Worm (Caenorhabditis elegans) whole organism, L2 larva: ENCODE data around the gene srx-65.

Source experiments
- C34F6.9 ChIP-seq: fragments of 150-350 bp; optimal IDR thresholded peaks from 2 replicates; lab custom pipeline; 2014; ENCODE audit warnings: missing biosample characterization, missing genetic modification characterization
- R02D3.7 ChIP-seq: fragments of 150-350 bp; optimal IDR thresholded peaks from 2 replicates; lab custom pipeline; 2014; ENCODE audit warnings: missing biosample characterization, missing genetic modification characterization
- Y55F3AM.14 ChIP-seq: fragments of 200-800 bp; sonication (Bioruptor generic); optimal IDR thresholded peaks from 2 replicates; lab custom pipeline; 2018; ENCODE audit warnings: mild to moderate bottlenecking, missing genetic modification characterization, missing compliant biosample characterization
- ZK546.5 ChIP-seq: sonication (generic microtip); optimal IDR thresholded peaks from 2 replicates; lab custom pipeline; 2017; ENCODE audit warnings: missing biosample characterization, missing genetic modification characterization
- aly-2 ChIP-seq: fragments of 150-350 bp; optimal IDR thresholded peaks from 2 replicates; lab custom pipeline; 2014; ENCODE audit warnings: missing biosample characterization, missing genetic modification characterization
- ama-1 ChIP-seq: fragments of 150-350 bp; optimal IDR thresholded peaks from 2 replicates; lab custom pipeline; 2018; ENCODE audit warnings: inconsistent platforms
- blmp-1 ChIP-seq: sonication (generic microtip); optimal IDR thresholded peaks from 2 replicates; lab custom pipeline; 2017; ENCODE audit warnings: missing genetic modification characterization, mild to moderate bottlenecking, missing compliant biosample characterization, antibody characterized with exemption, moderate library complexity; ENCODE audit not compliant: insufficient read depth
- ceh-16 ChIP-seq: fragments of 150-350 bp; optimal IDR thresholded peaks from 2 replicates; lab custom pipeline; 2014; ENCODE audit warnings: missing biosample characterization, missing genetic modification characterization
- dmd-4 ChIP-seq: sonication (generic microtip); optimal IDR thresholded peaks from 2 replicates; lab custom pipeline; 2017; ENCODE audit warnings: missing biosample characterization, missing genetic modification characterization
- elt-1 ChIP-seq: fragments of 150-350 bp; optimal IDR thresholded peaks from 2 replicates; lab custom pipeline; 2014; ENCODE audit warnings: missing biosample characterization, missing genetic modification characterization
- fos-1 ChIP-seq: fragments of 150-350 bp; optimal IDR thresholded peaks from 2 replicates; lab custom pipeline; 2014; ENCODE audit warnings: missing biosample characterization, missing genetic modification characterization
- lin-11 ChIP-seq: fragments of 150-350 bp; sonication (generic microtip); optimal IDR thresholded peaks from 2 replicates; lab custom pipeline; 2014; ENCODE audit warnings: missing biosample characterization, missing genetic modification characterization, inconsistent platforms, mixed read lengths
- lin-13 ChIP-seq: fragments of 150-350 bp; optimal IDR thresholded peaks from 2 replicates; lab custom pipeline; 2014; ENCODE audit warnings: missing biosample characterization, missing genetic modification reagents, missing genetic modification characterization
- lin-39 ChIP-seq: fragments of 150-350 bp; optimal IDR thresholded peaks from 2 replicates; lab custom pipeline; 2014; ENCODE audit warnings: missing biosample characterization, missing genetic modification reagents, missing genetic modification characterization
- lsy-2 ChIP-seq, 2 experiments: fragments of 150-350 bp in 1 of 2; sonication (generic microtip) in 1 of 2; optimal IDR thresholded peaks; 2 replicates each; lab custom pipeline; 2014 to 2017; ENCODE audit warnings: missing biosample characterization in 2 of 2, missing genetic modification characterization in 2 of 2
- mbf-1 ChIP-seq: sonication (generic microtip); optimal IDR thresholded peaks from 2 replicates; lab custom pipeline; 2017; ENCODE audit warnings: missing biosample characterization, missing genetic modification characterization
- mdl-1 ChIP-seq, 2 experiments: fragments of 150-350 bp in 1 of 2; sonication (generic microtip) in 1 of 2; optimal IDR thresholded peaks; 2 replicates each; lab custom pipeline; 2017; ENCODE audit warnings: missing biosample characterization in 2 of 2, missing genetic modification characterization in 2 of 2
- nhr-10 ChIP-seq: sonication (generic microtip); optimal IDR thresholded peaks from 2 replicates; lab custom pipeline; 2017; ENCODE audit warnings: missing biosample characterization, missing genetic modification characterization
- nhr-11 ChIP-seq: fragments of 150-350 bp; optimal IDR thresholded peaks from 2 replicates; lab custom pipeline; 2014; ENCODE audit warnings: missing biosample characterization, missing genetic modification characterization
- nhr-12 ChIP-seq: fragments of 150-350 bp; optimal IDR thresholded peaks from 2 replicates; lab custom pipeline; 2014; ENCODE audit warnings: missing biosample characterization, missing genetic modification characterization
- nhr-21 ChIP-seq: fragments of 150-350 bp; optimal IDR thresholded peaks from 2 replicates; lab custom pipeline; 2014; ENCODE audit warnings: missing biosample characterization, missing genetic modification characterization
- nhr-23 ChIP-seq: fragments of 150-350 bp; optimal IDR thresholded peaks from 2 replicates; lab custom pipeline; 2014; ENCODE audit warnings: missing biosample characterization, missing genetic modification reagents, missing genetic modification characterization
- nhr-237 ChIP-seq: fragments of 150-350 bp; optimal IDR thresholded peaks from 2 replicates; lab custom pipeline; 2014; ENCODE audit warnings: missing biosample characterization, missing genetic modification characterization
- nhr-25 ChIP-seq: fragments of 150-350 bp; sonication (generic microtip); optimal IDR thresholded peaks from 3 replicates; lab custom pipeline; 2014; ENCODE audit warnings: missing biosample characterization, missing genetic modification characterization
- nhr-6 ChIP-seq: fragments of 150-350 bp; optimal IDR thresholded peaks from 2 replicates; lab custom pipeline; 2014; ENCODE audit warnings: missing biosample characterization, missing genetic modification characterization
- nhr-77 ChIP-seq: fragments of 150-350 bp; optimal IDR thresholded peaks from 2 replicates; lab custom pipeline; 2014; ENCODE audit warnings: missing biosample characterization, missing genetic modification characterization
- peb-1 ChIP-seq: fragments of 150-350 bp; optimal IDR thresholded peaks from 2 replicates; lab custom pipeline; 2014; ENCODE audit warnings: missing biosample characterization, missing genetic modification characterization
- sem-4 ChIP-seq: fragments of 150-350 bp; optimal IDR thresholded peaks from 2 replicates; lab custom pipeline; 2014; ENCODE audit warnings: missing biosample characterization, missing genetic modification reagents, missing genetic modification characterization
- skn-1 ChIP-seq: sonication (generic microtip); optimal IDR thresholded peaks from 2 replicates; lab custom pipeline; 2017; ENCODE audit warnings: missing biosample characterization, missing genetic modification characterization
- sma-3 ChIP-seq: sonication (generic microtip); optimal IDR thresholded peaks from 2 replicates; lab custom pipeline; 2016; ENCODE audit warnings: missing genetic modification reagents, missing genetic modification characterization, missing compliant biosample characterization
- sma-9 ChIP-seq, 2 experiments: fragments of 150-350 bp in 1 of 2; sonication (generic microtip) in 1 of 2; optimal IDR thresholded peaks; 2 replicates each; lab custom pipeline; 2014 to 2016; ENCODE audit warnings: missing genetic modification characterization in 2 of 2, mild to moderate bottlenecking in 1 of 2, missing biosample characterization in 1 of 2, missing compliant biosample characterization in 1 of 2, missing genetic modification reagents in 1 of 2, moderate library complexity in 1 of 2
- snpc-4 ChIP-seq: fragments of 150-350 bp; optimal IDR thresholded peaks from 2 replicates; lab custom pipeline; 2014; ENCODE audit warnings: missing biosample characterization, missing genetic modification characterization
- unc-55 ChIP-seq: fragments of 150-350 bp; sonication (generic microtip); optimal IDR thresholded peaks from 3 replicates; lab custom pipeline; 2014; ENCODE audit warnings: missing biosample characterization, missing genetic modification reagents, missing genetic modification characterization
- unc-62 ChIP-seq: fragments of 150-350 bp; optimal IDR thresholded peaks from 2 replicates; lab custom pipeline; 2014; ENCODE audit warnings: missing biosample characterization, missing genetic modification reagents, missing genetic modification characterization
- ztf-1 ChIP-seq: fragments of 200-800 bp; sonication (Bioruptor generic); conservative IDR thresholded peaks from 2 replicates; pipeline ENCODE4 v1.3.6; 2022; ENCODE audit warnings: missing genetic modification characterization, missing compliant biosample characterization
- ztf-11 ChIP-seq: sonication (generic microtip); optimal IDR thresholded peaks from 2 replicates; lab custom pipeline; 2017; ENCODE audit warnings: missing biosample characterization, missing genetic modification characterization
- ztf-4 ChIP-seq: fragments of 150-350 bp; optimal IDR thresholded peaks from 2 replicates; lab custom pipeline; 2014; ENCODE audit warnings: missing biosample characterization, missing genetic modification characterization

The srx-65 gene

DNA sequence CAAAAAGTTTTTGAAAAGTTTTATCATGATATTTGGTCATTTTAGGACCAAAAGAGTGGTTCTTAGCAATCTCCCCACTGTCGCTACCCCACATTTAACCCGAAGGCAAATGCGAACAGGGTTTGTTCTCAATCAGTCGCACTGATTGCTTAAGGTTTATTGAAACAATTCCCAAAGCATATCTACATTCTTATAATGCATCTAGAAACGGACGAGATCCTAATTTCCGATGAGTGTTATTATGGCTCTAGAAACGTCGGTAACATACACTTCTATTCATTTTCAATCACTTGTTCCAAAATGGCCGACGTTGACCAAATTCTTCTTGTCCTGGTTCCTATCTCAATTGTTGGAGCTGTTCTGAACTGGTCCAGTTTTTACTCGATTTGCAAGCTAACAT lies at the start of gene srx-65:
Gene srx-65, plus strand, starts transcription at position 301 of the 400 bp plus-strand sequence.
- TF ChIP-seq nhr-77 (no peak), ama-1 (lab: Kevin White, UChicago) (no peak), fos-1 (tag; lab: Kevin White, UChicago) (no peak), lin-13 (no peak), snpc-4 (tag; lab: Kevin White, UChicago) (no peak), peb-1 (tag; lab: Kevin White, UChicago) (no peak), blmp-1 (tag; lab: Kevin White, UChicago) (no peak)

DNA sequence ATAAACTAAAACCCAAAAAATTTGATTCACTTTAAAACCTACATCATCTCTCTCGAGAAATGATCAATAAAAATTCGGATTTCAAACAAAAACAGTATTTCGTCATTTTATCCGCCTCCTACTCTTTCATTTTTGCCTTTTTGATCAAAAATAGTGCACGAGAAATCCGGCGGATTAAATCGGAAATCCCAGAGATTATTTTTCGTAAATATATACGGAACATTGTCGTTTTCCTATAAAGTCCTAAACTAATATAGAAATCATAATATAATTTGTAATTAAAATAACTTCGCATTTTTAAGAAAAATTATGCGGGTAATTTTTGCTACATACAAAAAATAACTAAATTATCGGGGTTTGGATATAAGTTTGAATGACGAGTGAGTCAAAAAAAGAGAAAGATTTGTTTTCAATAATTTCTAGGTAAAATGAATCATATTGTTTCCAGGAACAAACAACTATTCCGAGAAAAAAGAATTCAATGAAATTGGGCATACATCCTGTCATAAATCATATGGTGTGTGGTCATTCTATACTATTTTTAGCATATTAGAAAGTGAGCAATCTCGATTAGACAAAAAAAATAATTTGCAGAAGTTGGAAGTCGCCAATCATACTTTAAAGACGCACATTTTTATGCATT lies 47.5 kb upstream of the srx-65 start, which contains the start of gene nhr-158:
Gene nhr-158, minus strand, starts transcription at position 51 of the 643 bp plus-strand sequence.
- TF ChIP-seq R02D3.7 (tag; lab: Kevin White, UChicago) (no peak), nhr-77 (no peak), nhr-21 (tag; lab: Kevin White, UChicago) (peak; percentile 87), nhr-11 (tag; lab: Kevin White, UChicago) (no peak), lsy-2 (tag; optimal IDR thresholded peaks at IDR 0.05; lab: Kevin White, UChicago) (peak in 1 of 2 experiments; percentile 42), lin-39 (tag; lab: Kevin White, UChicago) (no peak), aly-2 (tag; lab: Kevin White, UChicago) (no peak), sma-9 (GFP tag; optimal IDR thresholded peaks at IDR 0.05; lab: Kevin White, UChicago) (peak; percentile 55), sma-9 (tag; optimal IDR thresholded peaks at IDR 0.05; lab: Kevin White, UChicago) (no peak), ztf-1 (GFP tag; lab: Robert Waterston, UW) (no peak), ama-1 (lab: Kevin White, UChicago) (no peak), ceh-16 (no peak), ztf-11 (tag; lab: Kevin White, UChicago) (no peak), mbf-1 (no peak), skn-1 (tag; lab: Kevin White, UChicago) (no peak), ztf-4 (tag; lab: Kevin White, UChicago) (peak; percentile 35), mdl-1 (tag; optimal IDR thresholded peaks at IDR 0.05; lab: Kevin White, UChicago) (no peak), elt-1 (tag; lab: Kevin White, UChicago) (no peak), C34F6.9 (tag; lab: Kevin White, UChicago) (peak; percentile 1), dmd-4 (tag; lab: Kevin White, UChicago) (peak; percentile 54), nhr-25 (no peak), nhr-23 (no peak), nhr-10 (tag; lab: Kevin White, UChicago) (no peak)

DNA sequence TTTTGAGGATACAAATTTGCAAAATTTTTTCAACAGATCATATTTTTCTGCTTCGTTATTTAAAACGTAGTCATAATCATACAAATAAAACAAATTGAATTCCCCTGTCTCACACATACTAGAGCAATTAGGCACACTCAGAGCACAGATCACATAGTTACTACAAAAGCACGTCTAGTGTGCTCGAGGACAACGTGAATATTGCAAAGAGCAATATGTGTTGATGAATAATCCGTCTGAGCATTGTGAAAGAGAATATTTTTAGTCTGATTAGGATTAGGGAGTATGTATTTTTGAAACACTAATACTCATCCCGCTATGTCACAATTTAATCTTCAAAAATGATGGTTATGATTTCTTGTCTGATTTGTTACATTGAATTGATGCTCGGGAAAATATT lies 44.5 kb upstream of the srx-65 start:
- TF ChIP-seq lsy-2 (tag; optimal IDR thresholded peaks at IDR 0.05; lab: Kevin White, UChicago), result no peak
- peak; percentile 3 for TF ChIP-seq nhr-21 (tag; lab: Kevin White, UChicago)

DNA sequence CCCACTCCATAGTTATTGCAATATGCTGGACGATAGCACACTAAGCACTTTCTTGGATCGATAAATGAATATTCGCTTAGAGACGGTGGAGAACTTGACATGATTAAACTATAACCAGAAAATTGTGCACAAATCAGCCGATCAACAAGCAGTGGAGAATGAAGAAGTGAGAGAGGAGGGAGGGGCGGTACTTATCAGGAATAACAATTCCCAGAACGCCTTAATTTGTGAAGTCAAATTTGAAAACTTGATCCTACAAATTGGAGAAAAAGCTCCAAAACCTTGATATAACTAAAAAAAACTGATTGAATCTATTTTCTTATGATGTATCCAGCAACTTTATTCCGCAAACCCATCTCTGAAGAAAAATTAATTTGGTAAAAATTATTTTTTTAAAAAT lies 43.5 kb upstream of the srx-65 start, which contains the start of gene nhr-159:
Gene nhr-159, minus strand, starts transcription at position 101 of the 400 bp plus-strand sequence.
- TF ChIP-seq C34F6.9 (tag; lab: Kevin White, UChicago), result no peak
- TF ChIP-seq ZK546.5 (tag; lab: Kevin White, UChicago), result no peak
- no peak for TF ChIP-seq elt-1 (tag; lab: Kevin White, UChicago)
- no peak for TF ChIP-seq aly-2 (tag; lab: Kevin White, UChicago)
- no peak for TF ChIP-seq Y55F3AM.14
- TF ChIP-seq, all 48 proteins: peak for 0

DNA sequence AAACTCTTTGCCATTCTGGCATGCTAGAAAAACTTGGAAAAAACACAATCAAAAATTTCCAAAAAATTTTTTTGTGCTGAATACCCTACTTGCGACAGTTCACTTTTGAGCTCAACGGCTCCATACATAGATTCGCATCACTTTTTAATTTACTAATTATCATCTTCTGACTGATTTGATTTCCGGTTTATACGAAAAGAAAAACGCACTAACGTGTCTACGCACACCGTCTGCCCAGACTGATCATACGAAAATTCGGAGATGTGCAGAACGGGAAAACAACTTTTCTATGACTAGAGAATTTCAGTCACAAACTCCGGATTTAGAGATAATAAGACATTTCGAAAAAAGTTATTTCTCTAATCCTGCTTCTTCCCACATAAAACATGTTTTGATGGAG lies 37.2 kb upstream of the srx-65 start:
- TF ChIP-seq lin-11 (tag; lab: Kevin White, UChicago) (no peak), nhr-25 (no peak), ceh-16 (no peak), ZK546.5 (tag; lab: Kevin White, UChicago) (no peak), blmp-1 (tag; lab: Kevin White, UChicago) (no peak), mdl-1 (tag; optimal IDR thresholded peaks at IDR 0.05; lab: Kevin White, UChicago) (no peak), skn-1 (tag; lab: Kevin White, UChicago) (no peak), unc-62 (GFP tag; lab: Kevin White, UChicago) (no peak), nhr-6 (no peak), nhr-12 (no peak), ztf-4 (tag; lab: Kevin White, UChicago) (no peak), unc-55 (no peak), sma-3 (no peak), nhr-237 (tag; lab: Kevin White, UChicago) (no peak), lin-13 (no peak), nhr-10 (tag; lab: Kevin White, UChicago) (no peak), sem-4 (no peak), nhr-21 (tag; lab: Kevin White, UChicago) (no peak)
